Fruit fly (Drosophila melanogaster): ENCODE results near the gene CG5781.

dm6 chr2L:12678286-12678685 is 18.8 kb downstream of the CG5781 start:
- no peak for TF ChIP-seq h (optimal IDR thresholded peaks at IDR 0.05)
- TF ChIP-seq insv (optimal IDR thresholded peaks at IDR 0.05) = no peak
- no peak for TF ChIP-seq Myc (optimal IDR thresholded peaks at IDR 0.05)
- TF ChIP-seq Sin3A (optimal IDR thresholded peaks at IDR 0.05) = no peak
- TF ChIP-seq psq (optimal IDR thresholded peaks at IDR 0.05) = no peak
- no peak for TF ChIP-seq ttk (optimal IDR thresholded peaks at IDR 0.05)
